Fruit fly (Drosophila melanogaster): ENCODE measurements around the gene Cpr76Bd.

Gene Cpr76Bd

DNA sequence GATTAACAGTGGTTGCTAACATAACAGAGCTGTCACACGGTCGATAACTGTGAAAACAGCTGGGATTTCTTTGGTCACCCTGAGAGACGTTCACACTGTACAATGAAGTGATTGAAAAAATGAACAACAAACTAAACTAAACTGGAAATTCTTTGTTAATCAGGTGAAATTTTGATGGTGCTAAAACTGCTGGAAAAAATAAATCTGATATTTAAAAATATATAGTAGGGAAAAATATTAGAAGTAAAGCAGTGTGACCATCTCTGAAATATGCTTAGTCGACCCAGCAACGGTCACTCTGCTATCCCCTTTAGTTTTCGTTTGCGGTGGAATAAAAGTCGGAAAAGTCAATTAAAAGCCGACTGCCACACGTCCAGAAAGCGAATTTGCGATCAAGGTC, 53.4 kb downstream of the Cpr76Bd start, which contains the start of the genes CG9231 and CG9330 (continued):
- peak; percentile 56 for TF ChIP-seq Hnf4 (GFP tag; optimal IDR thresholded peaks at IDR 0.05)
- TF ChIP-seq dsf (GFP tag; optimal IDR thresholded peaks at IDR 0.05; ENCODE audit: borderline replicate concordance): peak; percentile 12
- peak; percentile 10 for TF ChIP-seq rgr (GFP tag; optimal IDR thresholded peaks at IDR 0.05)
- TF ChIP-seq dl (GFP tag; optimal IDR thresholded peaks at IDR 0.05; ENCODE audit: insufficient read depth in 1 of 2, partially characterized antibody in 2 of 2): no peak
- TF ChIP-seq ey (GFP tag; optimal IDR thresholded peaks at IDR 0.05): peak; percentile 24
- TF ChIP-seq GATAd (GFP tag; optimal IDR thresholded peaks at IDR 0.05): no peak
- peak; percentile 16 for TF ChIP-seq Sp1 (GFP tag; optimal IDR thresholded peaks at IDR 0.05)
- TF ChIP-seq CG9705 (GFP tag; optimal IDR thresholded peaks at IDR 0.05): peak; percentile 12
- TF ChIP-seq Myc (optimal IDR thresholded peaks at IDR 0.05): no peak
- TF ChIP-seq OdsH (GFP tag; optimal IDR thresholded peaks at IDR 0.05): peak; percentile 16
- no peak for TF ChIP-seq CG32264 (GFP tag; optimal IDR thresholded peaks at IDR 0.05)
